Worm (Caenorhabditis elegans): Measurements from ENCODE around the gene C44C10.15.

The C44C10.15 gene

DNA sequence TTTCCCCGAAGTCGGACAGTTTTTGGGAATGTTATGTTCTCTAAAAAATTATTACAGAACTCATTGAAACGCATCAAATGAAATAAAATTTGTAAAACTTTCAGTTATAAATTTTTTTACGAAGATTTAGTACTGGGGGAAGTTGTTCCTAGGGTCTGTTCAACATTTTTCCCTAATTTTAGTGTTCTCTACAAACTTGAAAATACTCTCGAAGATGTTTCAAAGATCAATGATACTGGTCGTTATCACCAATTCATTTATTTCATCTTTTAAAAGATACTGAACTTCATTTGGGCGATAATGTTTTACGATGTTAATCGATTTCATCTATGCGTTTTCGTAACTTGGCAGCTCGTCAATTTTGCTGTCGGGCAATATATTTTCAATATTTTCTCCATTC lies 2.1 kb upstream of the C44C10.15 start, which contains the start of gene C44C10.3:
TSS of gene C44C10.3 (plus strand) at position 301 of the 400 bp plus-strand sequence.
- no peak for TF ChIP-seq R02D3.7 (tag; optimal IDR thresholded peaks at IDR 0.05)
- no peak for TF ChIP-seq unc-55 (GFP tag; optimal IDR thresholded peaks at IDR 0.05)
- TF ChIP-seq lin-11 (tag; optimal IDR thresholded peaks at IDR 0.05), result no peak
- no peak for TF ChIP-seq elt-3 (tag; optimal IDR thresholded peaks at IDR 0.05)
- no peak for TF ChIP-seq mab-5 (tag; optimal IDR thresholded peaks at IDR 0.05)
- TF ChIP-seq nhr-12 (tag; optimal IDR thresholded peaks at IDR 0.05), result no peak
- TF ChIP-seq peb-1 (tag; optimal IDR thresholded peaks at IDR 0.05), result no peak
- no peak for TF ChIP-seq fos-1 (tag; optimal IDR thresholded peaks at IDR 0.05)
- no peak for TF ChIP-seq unc-39 (tag; optimal IDR thresholded peaks at IDR 0.05)
- TF ChIP-seq skn-1 (tag; optimal IDR thresholded peaks at IDR 0.05), result no peak
- no peak for TF ChIP-seq elt-1 (tag; optimal IDR thresholded peaks at IDR 0.05)
- TF ChIP-seq Y55F3AM.14 (GFP tag; optimal IDR thresholded peaks at IDR 0.05), result no peak
- TF ChIP-seq ztf-11 (tag; optimal IDR thresholded peaks at IDR 0.05), result no peak
- no peak for TF ChIP-seq sma-9 (GFP tag; optimal IDR thresholded peaks at IDR 0.05)
- no peak for TF ChIP-seq sma-9 (tag; optimal IDR thresholded peaks at IDR 0.05)
- no peak for TF ChIP-seq ztf-1 (GFP tag; conservative IDR thresholded peaks at IDR 0.05)
- TF ChIP-seq blmp-1 (tag; optimal IDR thresholded peaks at IDR 0.05; ENCODE audit: insufficient read depth), result no peak
- no peak for TF ChIP-seq nhr-6 (tag; optimal IDR thresholded peaks at IDR 0.05)
- TF ChIP-seq nhr-129 (tag; optimal IDR thresholded peaks at IDR 0.05), result no peak

- TF ChIP-seq peb-1 (tag; optimal IDR thresholded peaks at IDR 0.05), result no peak
- no peak for TF ChIP-seq egl-27 (tag; optimal IDR thresholded peaks at IDR 0.05)
- no peak for TF ChIP-seq snpc-4 (tag; optimal IDR thresholded peaks at IDR 0.05)
- TF ChIP-seq ceh-16 (tag; optimal IDR thresholded peaks at IDR 0.05), result no peak
- TF ChIP-seq crh-2 (tag; optimal IDR thresholded peaks at IDR 0.05), result no peak
- TF ChIP-seq lin-11 (tag; optimal IDR thresholded peaks at IDR 0.05), result no peak
- TF ChIP-seq zag-1 (tag; optimal IDR thresholded peaks at IDR 0.05), result no peak
- no peak for TF ChIP-seq fos-1 (tag; optimal IDR thresholded peaks at IDR 0.05)
- TF ChIP-seq Y55F3AM.14 (GFP tag; optimal IDR thresholded peaks at IDR 0.05), result no peak
- TF ChIP-seq R02D3.7 (tag; optimal IDR thresholded peaks at IDR 0.05), result no peak
- no peak for TF ChIP-seq lin-13 (GFP tag; optimal IDR thresholded peaks at IDR 0.05)
- no peak for TF ChIP-seq C34F6.9 (tag; optimal IDR thresholded peaks at IDR 0.05)
- no peak for TF ChIP-seq nhr-129 (tag; optimal IDR thresholded peaks at IDR 0.05)
- no peak for TF ChIP-seq unc-55 (GFP tag; optimal IDR thresholded peaks at IDR 0.05)
- TF ChIP-seq ztf-4 (tag; optimal IDR thresholded peaks at IDR 0.05), result no peak
- TF ChIP-seq alr-1 (tag; optimal IDR thresholded peaks at IDR 0.05), result no peak
- no peak for TF ChIP-seq skn-1 (tag; optimal IDR thresholded peaks at IDR 0.05)
- no peak for TF ChIP-seq lsy-2 (tag; optimal IDR thresholded peaks at IDR 0.05)
- TF ChIP-seq nhr-23 (tag; optimal IDR thresholded peaks at IDR 0.05), result no peak
These were observed 3.5 kb downstream of the C44C10.15 start, which contains the start of gene C44C10.12 for ce11 chrX:11696696-11697095. Gene C44C10.12 (plus strand): TSS chrX:11696996.

- no peak for TF ChIP-seq nhr-11 (tag; optimal IDR thresholded peaks at IDR 0.05)
- no peak for TF ChIP-seq lin-11 (tag; optimal IDR thresholded peaks at IDR 0.05)
- peak; percentile 31 for TF ChIP-seq crh-2 (tag; optimal IDR thresholded peaks at IDR 0.05)
- no peak for TF ChIP-seq Y55F3AM.14 (GFP tag; optimal IDR thresholded peaks at IDR 0.05)
- TF ChIP-seq elt-3 (tag; optimal IDR thresholded peaks at IDR 0.05), result no peak
- no peak for TF ChIP-seq mab-5 (tag; optimal IDR thresholded peaks at IDR 0.05)
- no peak for TF ChIP-seq unc-55 (GFP tag; optimal IDR thresholded peaks at IDR 0.05)
- no peak for TF ChIP-seq nhr-25 (tag; optimal IDR thresholded peaks at IDR 0.05)
- no peak for TF ChIP-seq lin-39 (tag; optimal IDR thresholded peaks at IDR 0.05)
- TF ChIP-seq dmd-4 (tag; optimal IDR thresholded peaks at IDR 0.05), result no peak
- peak; percentile 62 for TF ChIP-seq nhr-129 (tag; optimal IDR thresholded peaks at IDR 0.05)
- TF ChIP-seq ztf-4 (tag; optimal IDR thresholded peaks at IDR 0.05), result no peak
- TF ChIP-seq nhr-12 (tag; optimal IDR thresholded peaks at IDR 0.05), result no peak
- TF ChIP-seq blmp-1 (tag; optimal IDR thresholded peaks at IDR 0.05; ENCODE audit: insufficient read depth), result no peak
- TF ChIP-seq aly-2 (tag; optimal IDR thresholded peaks at IDR 0.05), result no peak
- no peak for TF ChIP-seq skn-1 (tag; optimal IDR thresholded peaks at IDR 0.05)
- TF ChIP-seq ztf-11 (tag; optimal IDR thresholded peaks at IDR 0.05), result no peak
- TF ChIP-seq alr-1 (tag; optimal IDR thresholded peaks at IDR 0.05), result no peak
- TF ChIP-seq ama-1 (optimal IDR thresholded peaks at IDR 0.05), result no peak
- no peak for TF ChIP-seq unc-62 (GFP tag; optimal IDR thresholded peaks at IDR 0.05)
- TF ChIP-seq fos-1 (tag; optimal IDR thresholded peaks at IDR 0.05), result peak; percentile 73
- TF ChIP-seq C34F6.9 (tag; optimal IDR thresholded peaks at IDR 0.05), result peak; percentile 64
- TF ChIP-seq sma-9 (GFP tag; optimal IDR thresholded peaks at IDR 0.05), result peak; percentile 67
- TF ChIP-seq sma-9 (tag; optimal IDR thresholded peaks at IDR 0.05), result no peak
- TF ChIP-seq F13H6.1 (tag; optimal IDR thresholded peaks at IDR 0.05), result no peak
- no peak for TF ChIP-seq mbf-1 (tag; optimal IDR thresholded peaks at IDR 0.05)
- no peak for TF ChIP-seq unc-39 (tag; optimal IDR thresholded peaks at IDR 0.05)
- no peak for TF ChIP-seq R02D3.7 (tag; optimal IDR thresholded peaks at IDR 0.05)
These were observed 7.1 kb downstream of the C44C10.15 start, which contains the start of gene smcl-1 for ce11 chrX:11693092-11693491. Gene smcl-1 (plus strand): TSS chrX:11693464.
